Fruit fly (Drosophila melanogaster) S2 (cell line): ENCODE results near the gene AdoR.

ENCODE experiments used
- CG8478 ChIP-seq: fragments of >200 bp; optimal IDR thresholded peaks from 2 replicates; lab custom pipeline; 2018
- CTCF ChIP-seq, 2 experiments: fragments of >200 bp; optimal IDR thresholded peaks; 2 replicates each; lab custom pipeline; 2018

- TF ChIP-seq CG8478 (lab: Kevin White, UChicago) (no peak), CTCF (optimal IDR thresholded peaks at IDR 0.05; lab: Kevin White, UChicago) (no peak)
These were observed 1.2 kb upstream of the AdoR start for dm6 chr3R:30150602-30151001.
